Worm (Caenorhabditis elegans): Measurements from ENCODE around the gene irld-55.

The irld-55 gene

ce11 chrIV:14033752-14034570, 14.0 kb downstream of the irld-55 start (continued):
- TF ChIP-seq ztf-11 (tag; optimal IDR thresholded peaks at IDR 0.05): peak; percentile 72
- no peak for TF ChIP-seq alr-1 (tag; optimal IDR thresholded peaks at IDR 0.05)
- TF ChIP-seq snpc-4 (tag; optimal IDR thresholded peaks at IDR 0.05): no peak
- peak; percentile 62 for TF ChIP-seq Y55F3AM.14 (GFP tag; optimal IDR thresholded peaks at IDR 0.05)
- peak; percentile 67 for TF ChIP-seq lin-13 (GFP tag; optimal IDR thresholded peaks at IDR 0.05)
- peak; percentile 20 for TF ChIP-seq nhr-11 (tag; optimal IDR thresholded peaks at IDR 0.05)
- TF ChIP-seq egl-27 (tag; optimal IDR thresholded peaks at IDR 0.05): peak; percentile 74
- no peak for TF ChIP-seq ztf-4 (tag; optimal IDR thresholded peaks at IDR 0.05)

- TF ChIP-seq fos-1 (tag; optimal IDR thresholded peaks at IDR 0.05) (no peak), F13H6.1 (tag; optimal IDR thresholded peaks at IDR 0.05) (no peak), alr-1 (tag; optimal IDR thresholded peaks at IDR 0.05) (no peak), nhr-23 (tag; optimal IDR thresholded peaks at IDR 0.05) (no peak)
Measured at ce11 chrIV:14034571-14034954, 14.6 kb downstream of the irld-55 start.

ce11 chrIV:14043680-14044079, 23.7 kb downstream of the irld-55 start, which contains the start of gene Y37A1B.7:
Gene Y37A1B.7 (minus strand): TSS chrIV:14043780.
- TF ChIP-seq snpc-4 (tag; optimal IDR thresholded peaks at IDR 0.05): no peak
- TF ChIP-seq elt-1 (tag; optimal IDR thresholded peaks at IDR 0.05): no peak
- no peak for TF ChIP-seq ama-1 (optimal IDR thresholded peaks at IDR 0.05)

ce11 chrIV:14046777-14047176, 26.8 kb downstream of the irld-55 start:
- peak; percentile 32 for TF ChIP-seq nhr-129 (tag; optimal IDR thresholded peaks at IDR 0.05)
- TF ChIP-seq blmp-1 (tag; optimal IDR thresholded peaks at IDR 0.05; ENCODE audit: insufficient read depth): no peak
- no peak for TF ChIP-seq nhr-25 (tag; optimal IDR thresholded peaks at IDR 0.05)

- peak; percentile 30 for TF ChIP-seq crh-2 (tag; optimal IDR thresholded peaks at IDR 0.05)
- TF ChIP-seq skn-1 (tag; optimal IDR thresholded peaks at IDR 0.05): peak; percentile 88
- TF ChIP-seq fos-1 (tag; optimal IDR thresholded peaks at IDR 0.05): peak; percentile 76
- peak; percentile 31 for TF ChIP-seq nhr-129 (tag; optimal IDR thresholded peaks at IDR 0.05)
- no peak for TF ChIP-seq nhr-6 (tag; optimal IDR thresholded peaks at IDR 0.05)
Measured at ce11 chrIV:14050442-14050841, 30.4 kb downstream of the irld-55 start.

ce11 chrIV:14050900-14051299, 30.9 kb downstream of the irld-55 start, which contains the start of gene semo-1:
Gene semo-1 (plus strand): TSS chrIV:14051200.
- TF ChIP-seq gmeb-1 (tag; optimal IDR thresholded peaks at IDR 0.05): no peak
- no peak for TF ChIP-seq nhr-21 (tag; optimal IDR thresholded peaks at IDR 0.05)
- no peak for TF ChIP-seq nhr-23 (tag; optimal IDR thresholded peaks at IDR 0.05)
- no peak for TF ChIP-seq unc-39 (tag; optimal IDR thresholded peaks at IDR 0.05)
- no peak for TF ChIP-seq mdl-1 (tag; optimal IDR thresholded peaks at IDR 0.05)
- TF ChIP-seq nhr-129 (tag; optimal IDR thresholded peaks at IDR 0.05): no peak
- TF ChIP-seq unc-55 (GFP tag; optimal IDR thresholded peaks at IDR 0.05): no peak

ce11 chrIV:14060612-14061011, 40.6 kb downstream of the irld-55 start, which contains the start of gene Y37A1B.4:
Gene Y37A1B.4 (minus strand): TSS chrIV:14060712.
- TF ChIP-seq nhr-11 (tag; optimal IDR thresholded peaks at IDR 0.05): no peak
- no peak for TF ChIP-seq nhr-23 (tag; optimal IDR thresholded peaks at IDR 0.05)
- no peak for TF ChIP-seq nhr-129 (tag; optimal IDR thresholded peaks at IDR 0.05)
- TF ChIP-seq ztf-4 (tag; optimal IDR thresholded peaks at IDR 0.05): no peak
- no peak for TF ChIP-seq nhr-77 (tag; optimal IDR thresholded peaks at IDR 0.05)
- no peak for TF ChIP-seq mdl-1 (tag; optimal IDR thresholded peaks at IDR 0.05)
- TF ChIP-seq gmeb-1 (tag; optimal IDR thresholded peaks at IDR 0.05): no peak
- TF ChIP-seq ceh-16 (tag; optimal IDR thresholded peaks at IDR 0.05): no peak
- no peak for TF ChIP-seq peb-1 (tag; optimal IDR thresholded peaks at IDR 0.05)
- no peak for TF ChIP-seq crh-2 (tag; optimal IDR thresholded peaks at IDR 0.05)
- TF ChIP-seq skn-1 (tag; optimal IDR thresholded peaks at IDR 0.05): no peak

ce11 chrIV:14066403-14066802, 46.4 kb downstream of the irld-55 start:
- TF ChIP-seq elt-1 (tag; optimal IDR thresholded peaks at IDR 0.05): no peak
- no peak for TF ChIP-seq mab-5 (tag; optimal IDR thresholded peaks at IDR 0.05)
- TF ChIP-seq nhr-129 (tag; optimal IDR thresholded peaks at IDR 0.05): no peak
- TF ChIP-seq snpc-4 (tag; optimal IDR thresholded peaks at IDR 0.05): no peak
- TF ChIP-seq sma-9 (GFP tag; optimal IDR thresholded peaks at IDR 0.05): no peak
- no peak for TF ChIP-seq sma-9 (tag; optimal IDR thresholded peaks at IDR 0.05)
- no peak for TF ChIP-seq zag-1 (tag; optimal IDR thresholded peaks at IDR 0.05)
- TF ChIP-seq nhr-6 (tag; optimal IDR thresholded peaks at IDR 0.05): no peak
- TF ChIP-seq ceh-82 (tag; optimal IDR thresholded peaks at IDR 0.05): no peak
- TF ChIP-seq R02D3.7 (tag; optimal IDR thresholded peaks at IDR 0.05): no peak
- TF ChIP-seq ztf-1 (GFP tag; conservative IDR thresholded peaks at IDR 0.05): no peak
- no peak for TF ChIP-seq nhr-11 (tag; optimal IDR thresholded peaks at IDR 0.05)
- no peak for TF ChIP-seq unc-39 (tag; optimal IDR thresholded peaks at IDR 0.05)

All from whole organism, L2 larva.